Worm (Caenorhabditis elegans) whole organism, L2 larva: ENCODE measurements around the gene K03H6.1.

Source experiments
- C34F6.9 ChIP-seq: fragments of 150-350 bp; optimal IDR thresholded peaks from 2 replicates; lab custom pipeline; 2014; ENCODE audit warnings: missing biosample characterization, missing genetic modification characterization
- F13H6.1 ChIP-seq: sonication (generic microtip); optimal IDR thresholded peaks from 2 replicates; lab custom pipeline; 2016; ENCODE audit warnings: missing genetic modification characterization, missing compliant biosample characterization
- R02D3.7 ChIP-seq: fragments of 150-350 bp; optimal IDR thresholded peaks from 2 replicates; lab custom pipeline; 2014; ENCODE audit warnings: missing biosample characterization, missing genetic modification characterization
- ZK546.5 ChIP-seq: sonication (generic microtip); optimal IDR thresholded peaks from 2 replicates; lab custom pipeline; 2017; ENCODE audit warnings: missing biosample characterization, missing genetic modification characterization
- alr-1 ChIP-seq: fragments of 150-350 bp; optimal IDR thresholded peaks from 2 replicates; lab custom pipeline; 2014; ENCODE audit warnings: missing biosample characterization, missing genetic modification characterization
- aly-2 ChIP-seq: fragments of 150-350 bp; optimal IDR thresholded peaks from 2 replicates; lab custom pipeline; 2014; ENCODE audit warnings: missing biosample characterization, missing genetic modification characterization
- ama-1 ChIP-seq: fragments of 150-350 bp; optimal IDR thresholded peaks from 2 replicates; lab custom pipeline; 2018; ENCODE audit warnings: inconsistent platforms
- blmp-1 ChIP-seq: sonication (generic microtip); optimal IDR thresholded peaks from 2 replicates; lab custom pipeline; 2017; ENCODE audit warnings: missing genetic modification characterization, mild to moderate bottlenecking, missing compliant biosample characterization, antibody characterized with exemption, moderate library complexity; ENCODE audit not compliant: insufficient read depth
- ceh-16 ChIP-seq: fragments of 150-350 bp; optimal IDR thresholded peaks from 2 replicates; lab custom pipeline; 2014; ENCODE audit warnings: missing biosample characterization, missing genetic modification characterization
- ceh-82 ChIP-seq: fragments of 150-350 bp; optimal IDR thresholded peaks from 2 replicates; lab custom pipeline; 2014; ENCODE audit warnings: missing biosample characterization, missing genetic modification characterization
- crh-2 ChIP-seq: sonication (generic microtip); optimal IDR thresholded peaks from 2 replicates; lab custom pipeline; 2017; ENCODE audit warnings: missing biosample characterization, missing genetic modification characterization
- egl-27 ChIP-seq: sonication (generic microtip); optimal IDR thresholded peaks from 3 replicates; lab custom pipeline; 2017; ENCODE audit warnings: missing biosample characterization, missing genetic modification reagents, missing genetic modification characterization
- elt-3 ChIP-seq: sonication (generic microtip); optimal IDR thresholded peaks from 2 replicates; lab custom pipeline; 2017; ENCODE audit warnings: missing biosample characterization, missing genetic modification characterization
- fos-1 ChIP-seq: fragments of 150-350 bp; optimal IDR thresholded peaks from 2 replicates; lab custom pipeline; 2014; ENCODE audit warnings: missing biosample characterization, missing genetic modification characterization
- lin-11 ChIP-seq: fragments of 150-350 bp; sonication (generic microtip); optimal IDR thresholded peaks from 2 replicates; lab custom pipeline; 2014; ENCODE audit warnings: missing biosample characterization, missing genetic modification characterization, inconsistent platforms, mixed read lengths
- lsy-2 ChIP-seq, 2 experiments: fragments of 150-350 bp in 1 of 2; sonication (generic microtip) in 1 of 2; optimal IDR thresholded peaks; 2 replicates each; lab custom pipeline; 2014 to 2017; ENCODE audit warnings: missing biosample characterization in 2 of 2, missing genetic modification characterization in 2 of 2
- mab-5 ChIP-seq: fragments of 150-350 bp; optimal IDR thresholded peaks from 2 replicates; lab custom pipeline; 2014; ENCODE audit warnings: missing biosample characterization, missing genetic modification characterization
- mbf-1 ChIP-seq: sonication (generic microtip); optimal IDR thresholded peaks from 2 replicates; lab custom pipeline; 2017; ENCODE audit warnings: missing biosample characterization, missing genetic modification characterization
- mdl-1 ChIP-seq, 2 experiments: fragments of 150-350 bp in 1 of 2; sonication (generic microtip) in 1 of 2; optimal IDR thresholded peaks; 2 replicates each; lab custom pipeline; 2017; ENCODE audit warnings: missing biosample characterization in 2 of 2, missing genetic modification characterization in 2 of 2
- nhr-12 ChIP-seq: fragments of 150-350 bp; optimal IDR thresholded peaks from 2 replicates; lab custom pipeline; 2014; ENCODE audit warnings: missing biosample characterization, missing genetic modification characterization
- nhr-129 ChIP-seq: fragments of 150-350 bp; optimal IDR thresholded peaks from 2 replicates; lab custom pipeline; 2014; ENCODE audit warnings: missing biosample characterization, missing genetic modification characterization
- nhr-25 ChIP-seq: fragments of 150-350 bp; sonication (generic microtip); optimal IDR thresholded peaks from 3 replicates; lab custom pipeline; 2014; ENCODE audit warnings: missing biosample characterization, missing genetic modification characterization
- nhr-6 ChIP-seq: fragments of 150-350 bp; optimal IDR thresholded peaks from 2 replicates; lab custom pipeline; 2014; ENCODE audit warnings: missing biosample characterization, missing genetic modification characterization
- nhr-77 ChIP-seq: fragments of 150-350 bp; optimal IDR thresholded peaks from 2 replicates; lab custom pipeline; 2014; ENCODE audit warnings: missing biosample characterization, missing genetic modification characterization
- peb-1 ChIP-seq: fragments of 150-350 bp; optimal IDR thresholded peaks from 2 replicates; lab custom pipeline; 2014; ENCODE audit warnings: missing biosample characterization, missing genetic modification characterization
- skn-1 ChIP-seq: sonication (generic microtip); optimal IDR thresholded peaks from 2 replicates; lab custom pipeline; 2017; ENCODE audit warnings: missing biosample characterization, missing genetic modification characterization
- sma-9 ChIP-seq, 2 experiments: fragments of 150-350 bp in 1 of 2; sonication (generic microtip) in 1 of 2; optimal IDR thresholded peaks; 2 replicates each; lab custom pipeline; 2014 to 2016; ENCODE audit warnings: missing genetic modification characterization in 2 of 2, mild to moderate bottlenecking in 1 of 2, missing biosample characterization in 1 of 2, missing compliant biosample characterization in 1 of 2, missing genetic modification reagents in 1 of 2, moderate library complexity in 1 of 2
- snpc-4 ChIP-seq: fragments of 150-350 bp; optimal IDR thresholded peaks from 2 replicates; lab custom pipeline; 2014; ENCODE audit warnings: missing biosample characterization, missing genetic modification characterization
- unc-55 ChIP-seq: fragments of 150-350 bp; sonication (generic microtip); optimal IDR thresholded peaks from 3 replicates; lab custom pipeline; 2014; ENCODE audit warnings: missing biosample characterization, missing genetic modification reagents, missing genetic modification characterization
- unc-62 ChIP-seq: fragments of 150-350 bp; optimal IDR thresholded peaks from 2 replicates; lab custom pipeline; 2014; ENCODE audit warnings: missing biosample characterization, missing genetic modification reagents, missing genetic modification characterization
- zag-1 ChIP-seq: fragments of 150-350 bp; optimal IDR thresholded peaks from 2 replicates; lab custom pipeline; 2014; ENCODE audit warnings: missing biosample characterization, missing genetic modification characterization
- ztf-1 ChIP-seq: fragments of 200-800 bp; sonication (Bioruptor generic); conservative IDR thresholded peaks from 2 replicates; pipeline ENCODE4 v1.3.6; 2022; ENCODE audit warnings: missing genetic modification characterization, missing compliant biosample characterization
- ztf-4 ChIP-seq: fragments of 150-350 bp; optimal IDR thresholded peaks from 2 replicates; lab custom pipeline; 2014; ENCODE audit warnings: missing biosample characterization, missing genetic modification characterization

The K03H6.1 gene

DNA sequence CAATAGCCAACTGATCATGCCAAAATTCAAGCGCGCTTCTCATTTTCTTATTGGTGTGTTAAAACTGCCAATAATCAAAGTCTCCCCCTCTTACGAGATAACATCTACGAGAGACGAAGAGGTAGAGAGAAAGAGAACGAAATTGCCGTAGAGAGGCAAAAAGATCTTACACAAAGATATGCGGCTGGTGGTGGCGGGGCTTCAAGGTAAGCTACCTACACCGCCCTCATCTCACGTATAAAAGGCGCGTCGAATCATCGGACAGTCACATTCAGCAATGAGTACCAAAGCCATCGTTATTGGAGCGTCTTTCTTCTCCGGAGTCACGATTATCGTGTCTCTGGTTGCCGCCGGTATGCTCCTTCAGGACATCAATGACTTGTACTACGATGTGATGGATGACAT, 24.9 kb downstream of the K03H6.1 start, which contains the start of gene col-107:
col-107 (plus strand) TSS at position 265 of the 405 bp plus-strand sequence.
- TF ChIP-seq skn-1 (tag; lab: Kevin White, UChicago) = no peak
- no peak for TF ChIP-seq alr-1 (tag; lab: Kevin White, UChicago)
- no peak for TF ChIP-seq R02D3.7
- no peak for TF ChIP-seq ztf-4 (tag; lab: Kevin White, UChicago)
- peak; percentile 12 for TF ChIP-seq blmp-1 (tag; lab: Kevin White, UChicago)
- TF ChIP-seq egl-27 (tag; lab: Kevin White, UChicago) = no peak
- no peak for TF ChIP-seq aly-2 (tag; lab: Kevin White, UChicago)
- TF ChIP-seq nhr-25 (tag; lab: Kevin White, UChicago) = peak; percentile 67
- no peak for TF ChIP-seq ceh-82 (tag; lab: Kevin White, UChicago)
- peak; percentile 50 for TF ChIP-seq ceh-16
- TF ChIP-seq crh-2 (tag; lab: Kevin White, UChicago) = no peak
- no peak for TF ChIP-seq nhr-129 (tag; lab: Kevin White, UChicago)
- no peak for TF ChIP-seq unc-55 (GFP tag; lab: Kevin White, UChicago)
- TF ChIP-seq nhr-12 = no peak
- TF ChIP-seq mdl-1 (tag; optimal IDR thresholded peaks at IDR 0.05; lab: Kevin White, UChicago) = no peak
- no peak for TF ChIP-seq unc-62
- TF ChIP-seq peb-1 = no peak
- TF ChIP-seq ztf-1 (GFP tag; lab: Robert Waterston, UW) = no peak
- TF ChIP-seq sma-9 (GFP tag; optimal IDR thresholded peaks at IDR 0.05; lab: Kevin White, UChicago) = no peak
- TF ChIP-seq sma-9 (tag; optimal IDR thresholded peaks at IDR 0.05; lab: Kevin White, UChicago) = no peak
- TF ChIP-seq ama-1 (lab: Kevin White, UChicago) = peak; percentile 89
- no peak for TF ChIP-seq nhr-77 (tag; lab: Kevin White, UChicago)
- no peak for TF ChIP-seq mbf-1 (tag; lab: Kevin White, UChicago)
- TF ChIP-seq, all 48 proteins: peak for 4

ce11 chrIV:1549095-1550093, 25.9 kb downstream of the K03H6.1 start:
- no peak for TF ChIP-seq lsy-2 (tag; optimal IDR thresholded peaks at IDR 0.05; lab: Kevin White, UChicago)
- TF ChIP-seq F13H6.1 = peak; percentile 4
- TF ChIP-seq nhr-25 (tag; lab: Kevin White, UChicago) = peak; percentile 71
- no peak for TF ChIP-seq peb-1
- peak; percentile 75 for TF ChIP-seq ama-1 (lab: Kevin White, UChicago)

DNA sequence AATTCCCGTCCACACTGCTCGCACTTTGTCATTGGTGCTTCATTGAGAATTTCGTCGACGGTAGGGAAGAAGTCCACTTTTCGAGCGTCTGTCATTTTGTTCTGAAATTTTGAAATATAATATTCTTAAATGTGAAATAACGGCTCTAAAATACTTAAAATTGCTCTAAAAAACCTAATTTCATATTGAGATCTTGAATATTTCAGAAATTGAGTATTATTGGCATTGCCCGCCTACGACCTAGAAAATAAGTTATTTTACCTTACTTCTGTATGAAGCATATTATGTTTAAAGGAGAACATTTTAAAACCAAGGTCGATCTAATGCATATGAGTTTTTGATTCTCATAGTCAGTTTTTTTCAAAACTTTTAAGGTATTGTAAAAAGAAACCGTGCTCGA, 26.6 kb downstream of the K03H6.1 start, which contains the start of gene C34H4.5:
C34H4.5 (minus strand) TSS at position 101 of the 400 bp plus-strand sequence.
- no peak for TF ChIP-seq F13H6.1
- no peak for TF ChIP-seq ZK546.5 (tag; lab: Kevin White, UChicago)
- no peak for TF ChIP-seq R02D3.7
- TF ChIP-seq C34F6.9 (tag; lab: Kevin White, UChicago) = no peak
- TF ChIP-seq sma-9 (GFP tag; optimal IDR thresholded peaks at IDR 0.05; lab: Kevin White, UChicago) = no peak
- no peak for TF ChIP-seq sma-9 (tag; optimal IDR thresholded peaks at IDR 0.05; lab: Kevin White, UChicago)
- TF ChIP-seq nhr-6 (tag; lab: Kevin White, UChicago) = no peak
- TF ChIP-seq mab-5 = no peak
- TF ChIP-seq aly-2 (tag; lab: Kevin White, UChicago) = no peak
- no peak for TF ChIP-seq zag-1 (tag; lab: Kevin White, UChicago)
- TF ChIP-seq snpc-4 (tag; lab: Kevin White, UChicago) = no peak
- no peak for TF ChIP-seq unc-62
- TF ChIP-seq elt-3 = no peak
- TF ChIP-seq unc-55 (GFP tag; lab: Kevin White, UChicago) = no peak
- no peak for TF ChIP-seq ztf-1 (GFP tag; lab: Robert Waterston, UW)
- no peak for TF ChIP-seq lin-11

DNA sequence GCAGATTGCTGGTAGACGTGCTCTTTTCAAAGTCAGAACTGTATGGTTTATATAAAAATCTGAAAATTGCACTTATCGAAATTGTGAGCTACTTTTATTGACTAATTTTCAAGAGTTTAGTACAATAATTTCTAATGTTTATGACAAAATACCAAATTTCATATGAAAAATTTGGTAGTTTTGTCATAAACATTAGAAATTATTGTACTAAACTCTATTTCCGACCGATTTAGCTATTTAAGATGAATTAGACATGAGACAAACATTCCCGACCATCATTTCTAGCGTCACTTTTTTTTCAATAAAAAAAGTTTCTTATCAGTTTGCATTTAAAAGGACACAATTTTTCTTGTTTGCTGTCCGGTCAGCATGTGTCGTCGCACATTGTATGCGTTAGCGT, 27.1 kb downstream of the K03H6.1 start, which contains the start of gene tag-244:
tag-244 (plus strand) TSS at position 301 of the 400 bp plus-strand sequence.
- TF ChIP-seq fos-1 (tag; lab: Kevin White, UChicago) = peak; percentile 30
- TF ChIP-seq R02D3.7 = no peak
